Worm (Caenorhabditis elegans) whole organism, midembryonic: ENCODE data around the gene nsy-1.

Experiments
- T22C8.4 ChIP-seq: fragments of 200-800 bp; sonication (Bioruptor generic); IDR thresholded peaks from 2 replicates; pipeline ENCODE4 v1.3.6; 2022; ENCODE audit warnings: missing genetic modification characterization, missing compliant biosample characterization
- cog-1 ChIP-seq: sonication (generic microtip); optimal IDR thresholded peaks from 2 replicates; lab custom pipeline; 2016; ENCODE audit warnings: missing genetic modification characterization, missing compliant biosample characterization
- flt-1 ChIP-seq: fragments of 200-800 bp; sonication (Bioruptor generic); IDR thresholded peaks from 2 replicates; pipeline ENCODE4 v1.3.6; 2022; ENCODE audit warnings: missing genetic modification characterization, missing compliant biosample characterization
- klf-2 ChIP-seq: fragments of 200-800 bp; sonication (Bioruptor generic); conservative IDR thresholded peaks from 2 replicates; pipeline ENCODE4 v1.3.6; 2022; ENCODE audit warnings: missing genetic modification reagents, missing genetic modification characterization, missing compliant biosample characterization
- med-1 ChIP-seq: sonication (generic microtip); optimal IDR thresholded peaks from 2 replicates; lab custom pipeline; 2017; ENCODE audit warnings: missing genetic modification characterization, mild to moderate bottlenecking, missing compliant biosample characterization, antibody characterized with exemption, missing genetic modification reagents; ENCODE audit not compliant: insufficient read depth
- ref-1 ChIP-seq: fragments of 200-800 bp; sonication (Bioruptor generic); conservative IDR thresholded peaks from 2 replicates; pipeline ENCODE4 v1.3.6; 2022; ENCODE audit warnings: missing genetic modification reagents, missing genetic modification characterization, missing compliant biosample characterization
- tab-1 ChIP-seq: fragments of 200-800 bp; sonication (Bioruptor generic); IDR thresholded peaks from 2 replicates; pipeline ENCODE4 v1.3.6; 2022; ENCODE audit warnings: missing genetic modification characterization, missing compliant biosample characterization
- ztf-23 ChIP-seq: fragments of 200-800 bp; sonication (Bioruptor generic); IDR thresholded peaks from 2 replicates; pipeline ENCODE4 v1.3.6; 2022; ENCODE audit warnings: missing genetic modification reagents, missing genetic modification characterization, missing compliant biosample characterization
- ztf-29 ChIP-seq: fragments of 200-800 bp; sonication (Bioruptor generic); IDR thresholded peaks from 2 replicates; pipeline ENCODE4 v1.3.6; 2022; ENCODE audit warnings: missing genetic modification reagents, missing genetic modification characterization, missing compliant biosample characterization

nsy-1 gene

DNA sequence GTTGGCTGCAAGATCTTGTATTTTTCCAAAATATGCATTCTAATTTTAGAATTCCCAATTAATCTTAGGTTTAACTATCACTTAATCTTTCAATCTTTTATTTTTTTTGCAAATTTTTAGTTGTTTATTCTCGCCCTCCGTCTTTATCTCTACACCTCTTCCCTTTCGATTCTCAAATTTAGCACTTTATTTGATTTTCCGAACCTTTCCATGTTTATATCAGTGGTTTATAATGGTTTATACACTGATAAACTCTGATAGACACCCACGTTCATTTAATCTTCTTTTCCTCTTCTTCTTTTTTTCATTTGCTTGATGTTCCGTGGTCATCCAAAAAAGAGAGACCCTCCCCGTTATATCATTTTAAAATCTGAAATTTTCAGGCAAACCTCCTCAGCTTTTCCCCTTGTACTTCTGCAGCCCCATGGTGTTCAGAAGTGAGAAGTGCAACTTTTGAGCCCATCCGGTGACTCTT is at the start of gene nsy-1, which contains the start of gene F59A6.13:
TSS of gene nsy-1 (plus strand) at position 377 of the 475 bp plus-strand sequence.
TSS of gene F59A6.13 (plus strand) at position 425 of the 475 bp plus-strand sequence.
- TF ChIP-seq tab-1 (GFP tag; lab: Robert Waterston, UW) (no peak), ztf-23 (GFP tag; lab: Robert Waterston, UW) (no peak), ref-1 (GFP tag; lab: Robert Waterston, UW) (no peak), klf-2 (no peak), T22C8.4 (no peak)

DNA sequence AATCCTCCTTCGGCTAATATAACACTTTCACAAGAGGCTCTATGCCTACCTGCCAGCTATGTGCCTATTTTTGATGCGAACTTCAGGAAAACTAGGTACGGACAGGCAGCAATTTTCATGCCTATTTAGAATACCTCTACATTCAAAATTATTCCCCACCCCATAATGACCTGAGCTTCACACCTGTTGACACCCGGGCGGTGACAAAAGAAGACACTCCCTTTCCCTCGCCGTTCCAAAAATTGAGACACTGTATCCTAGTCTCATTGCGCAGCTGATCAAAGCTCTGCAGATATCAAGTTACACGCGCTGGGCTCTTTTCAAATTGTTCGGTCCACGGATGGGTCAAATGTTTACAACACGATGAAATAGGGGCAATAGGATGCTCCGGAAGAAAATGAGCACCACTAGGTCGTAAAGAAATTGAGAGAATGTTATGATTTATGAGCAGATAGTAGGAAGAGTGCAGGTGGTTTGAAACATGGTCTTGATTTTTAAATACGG is 48.1 kb upstream of the nsy-1 start:
- no peak for TF ChIP-seq ztf-29
- TF ChIP-seq tab-1 (GFP tag; lab: Robert Waterston, UW), result no peak
- TF ChIP-seq flt-1 (GFP tag; lab: Robert Waterston, UW), result no peak
- no peak for TF ChIP-seq ztf-23 (GFP tag; lab: Robert Waterston, UW)
- TF ChIP-seq med-1 (GFP tag; lab: Kevin White, UChicago), result no peak
- no peak for TF ChIP-seq T22C8.4
- TF ChIP-seq klf-2, result no peak
- TF ChIP-seq cog-1 (tag; lab: Kevin White, UChicago), result no peak
- no peak for TF ChIP-seq ref-1 (GFP tag; lab: Robert Waterston, UW)

DNA sequence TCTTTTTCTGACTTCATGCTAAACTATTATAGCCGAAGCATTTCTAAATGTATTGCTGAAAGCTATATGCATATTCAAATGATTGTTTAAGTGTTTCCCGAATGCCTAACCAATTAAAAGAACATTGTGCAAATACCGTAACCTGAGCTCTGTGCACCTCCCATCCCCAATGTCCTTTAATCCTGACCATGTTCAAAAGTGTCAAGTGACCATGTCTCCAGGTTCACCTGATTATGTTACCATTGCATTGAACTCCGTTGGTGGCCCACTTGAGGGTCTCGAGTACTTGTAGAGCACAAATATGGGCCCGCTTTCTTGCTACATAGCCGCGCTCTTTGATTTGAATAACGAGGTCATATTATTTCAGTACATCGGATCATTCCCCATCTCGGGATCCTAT is 47.2 kb upstream of the nsy-1 start:
- TF ChIP-seq cog-1 (tag; lab: Kevin White, UChicago) (no peak), klf-2 (no peak), ztf-23 (GFP tag; lab: Robert Waterston, UW) (no peak), ztf-29 (no peak), tab-1 (GFP tag; lab: Robert Waterston, UW) (no peak), med-1 (GFP tag; lab: Kevin White, UChicago) (no peak), flt-1 (GFP tag; lab: Robert Waterston, UW) (no peak), T22C8.4 (no peak), ref-1 (GFP tag; lab: Robert Waterston, UW) (no peak)

DNA sequence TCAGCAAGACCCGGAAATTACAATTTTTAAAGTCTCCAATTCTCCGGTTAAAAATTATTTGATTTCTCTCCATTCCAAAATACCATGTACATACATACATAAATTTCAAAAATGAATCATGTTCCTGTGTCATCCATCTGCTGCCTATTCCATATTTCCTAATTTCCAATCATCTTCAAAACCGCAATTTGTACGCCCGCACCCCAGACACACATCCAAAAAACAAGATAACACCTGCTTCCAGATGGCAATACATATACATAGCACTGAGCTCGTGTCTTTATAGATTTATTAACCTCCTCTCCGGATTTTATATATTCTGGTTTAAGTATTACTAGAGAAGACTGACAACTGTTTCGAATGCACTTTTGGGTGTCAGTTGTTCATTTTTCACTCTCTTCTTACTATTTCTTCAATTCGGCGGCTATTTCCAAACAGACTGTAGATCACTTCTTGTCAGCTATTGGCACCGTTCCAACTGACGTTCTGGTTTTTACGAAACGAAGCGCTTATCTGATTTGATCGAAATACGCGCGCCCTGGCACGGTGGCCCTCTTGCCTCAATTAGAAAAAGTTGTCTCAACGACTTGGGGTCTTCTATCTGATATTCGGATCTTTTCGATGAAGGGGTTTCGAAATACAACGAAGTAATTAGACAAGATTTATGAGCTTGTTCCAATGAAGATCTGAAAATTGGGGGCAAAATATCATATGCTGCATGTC is 40.7 kb upstream of the nsy-1 start:
- TF ChIP-seq T22C8.4 (no peak), med-1 (GFP tag; lab: Kevin White, UChicago) (no peak), klf-2 (no peak), flt-1 (GFP tag; lab: Robert Waterston, UW) (no peak), ztf-23 (GFP tag; lab: Robert Waterston, UW) (no peak), ref-1 (GFP tag; lab: Robert Waterston, UW) (no peak), cog-1 (tag; lab: Kevin White, UChicago) (no peak), ztf-29 (no peak), tab-1 (GFP tag; lab: Robert Waterston, UW) (no peak)

DNA sequence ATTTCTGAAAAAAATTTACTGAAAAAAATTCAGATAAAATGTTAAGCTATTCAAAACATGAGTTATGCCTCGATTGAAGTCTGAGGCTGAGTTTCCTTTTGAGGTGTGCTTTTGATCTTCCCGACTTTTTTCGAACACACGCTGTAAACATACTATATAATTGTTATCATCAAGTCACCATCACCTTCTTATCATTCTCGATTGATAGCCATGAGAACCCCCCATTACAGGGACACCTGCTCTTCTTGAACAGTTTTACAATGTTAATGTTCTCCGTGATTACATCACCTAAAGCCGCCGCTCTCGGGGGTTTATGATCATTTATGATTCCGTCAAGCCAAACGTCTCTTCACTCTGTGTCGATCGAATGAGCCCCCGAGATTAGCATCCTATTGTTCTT is 38.4 kb upstream of the nsy-1 start:
- TF ChIP-seq ztf-29, result no peak
- no peak for TF ChIP-seq klf-2
- no peak for TF ChIP-seq cog-1 (tag; lab: Kevin White, UChicago)
- TF ChIP-seq tab-1 (GFP tag; lab: Robert Waterston, UW), result no peak

DNA sequence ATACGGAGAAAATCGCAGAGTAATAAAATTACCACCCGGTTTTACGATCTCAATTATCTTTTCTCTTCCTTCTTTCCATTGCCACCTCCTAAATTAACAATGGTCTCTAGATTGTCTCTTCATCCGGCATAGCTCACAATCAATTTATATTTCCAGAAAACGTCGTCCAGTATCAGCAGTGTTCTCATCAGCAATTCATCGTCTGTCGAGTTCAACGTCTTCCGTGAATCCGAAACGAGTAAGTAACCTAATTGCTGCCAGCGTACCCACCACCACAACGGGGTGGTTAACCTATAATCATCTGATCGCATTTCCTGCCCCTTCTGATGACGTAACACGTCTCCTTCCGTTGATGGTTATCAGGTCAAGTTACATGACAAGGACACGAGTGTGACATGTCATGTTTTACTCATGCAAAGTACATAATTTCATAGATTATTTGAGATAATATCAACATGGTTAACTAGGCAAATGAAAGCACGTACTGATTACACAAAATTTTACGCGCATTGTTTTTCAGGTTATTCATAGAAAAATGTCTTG is 36.5 kb upstream of the nsy-1 start:
- TF ChIP-seq ztf-23 (GFP tag; lab: Robert Waterston, UW), result no peak
- TF ChIP-seq klf-2, result no peak
- no peak for TF ChIP-seq T22C8.4
- TF ChIP-seq flt-1 (GFP tag; lab: Robert Waterston, UW), result no peak
- no peak for TF ChIP-seq cog-1 (tag; lab: Kevin White, UChicago)
- no peak for TF ChIP-seq ref-1 (GFP tag; lab: Robert Waterston, UW)
- no peak for TF ChIP-seq tab-1 (GFP tag; lab: Robert Waterston, UW)
- no peak for TF ChIP-seq med-1 (GFP tag; lab: Kevin White, UChicago)
- no peak for TF ChIP-seq ztf-29

DNA sequence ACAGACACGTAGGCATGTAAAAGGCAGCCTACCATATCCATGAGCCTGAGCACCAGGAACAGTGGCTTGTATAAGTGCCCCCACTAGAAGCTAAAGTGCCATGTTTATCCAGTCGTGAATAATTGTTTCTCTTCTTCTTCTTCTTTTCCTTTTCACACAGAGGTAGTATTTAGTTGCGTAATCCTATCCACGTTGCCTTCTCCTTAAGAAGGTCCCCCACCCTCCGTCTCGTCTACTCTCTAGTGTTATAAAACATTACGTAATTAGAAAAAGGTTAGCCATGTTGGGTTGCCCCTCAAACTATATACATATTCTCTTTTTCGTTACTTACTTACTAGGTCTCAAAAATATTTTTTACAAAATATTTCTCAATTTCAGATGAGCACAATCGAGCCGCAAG is 35.9 kb upstream of the nsy-1 start:
- TF ChIP-seq ref-1 (GFP tag; lab: Robert Waterston, UW) (no peak), flt-1 (GFP tag; lab: Robert Waterston, UW) (no peak), med-1 (GFP tag; lab: Kevin White, UChicago) (no peak), ztf-23 (GFP tag; lab: Robert Waterston, UW) (no peak)

DNA sequence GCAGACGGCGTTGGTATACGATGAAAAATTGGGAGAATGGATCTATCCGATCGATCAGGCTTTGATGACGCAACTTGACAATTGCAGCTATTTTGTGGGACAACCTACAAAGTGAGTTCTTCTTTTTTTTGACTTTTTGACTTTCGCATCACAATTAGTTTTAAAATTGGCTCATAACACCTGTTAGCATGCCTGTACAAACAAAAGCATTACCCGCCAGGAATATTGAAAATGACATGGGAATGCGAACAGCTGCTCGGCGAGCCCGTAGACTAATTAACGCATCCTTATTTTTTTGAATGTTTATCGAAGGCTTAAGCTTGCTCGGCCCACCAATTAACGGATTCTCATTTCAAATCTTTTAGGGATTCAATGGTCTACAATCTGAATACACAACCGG is 35.3 kb upstream of the nsy-1 start:
- no peak for TF ChIP-seq T22C8.4
- TF ChIP-seq flt-1 (GFP tag; lab: Robert Waterston, UW), result no peak
- TF ChIP-seq cog-1 (tag; lab: Kevin White, UChicago), result no peak
- no peak for TF ChIP-seq ref-1 (GFP tag; lab: Robert Waterston, UW)
- TF ChIP-seq ztf-29, result no peak
- no peak for TF ChIP-seq tab-1 (GFP tag; lab: Robert Waterston, UW)
- no peak for TF ChIP-seq med-1 (GFP tag; lab: Kevin White, UChicago)
- no peak for TF ChIP-seq klf-2
- TF ChIP-seq ztf-23 (GFP tag; lab: Robert Waterston, UW), result no peak

DNA sequence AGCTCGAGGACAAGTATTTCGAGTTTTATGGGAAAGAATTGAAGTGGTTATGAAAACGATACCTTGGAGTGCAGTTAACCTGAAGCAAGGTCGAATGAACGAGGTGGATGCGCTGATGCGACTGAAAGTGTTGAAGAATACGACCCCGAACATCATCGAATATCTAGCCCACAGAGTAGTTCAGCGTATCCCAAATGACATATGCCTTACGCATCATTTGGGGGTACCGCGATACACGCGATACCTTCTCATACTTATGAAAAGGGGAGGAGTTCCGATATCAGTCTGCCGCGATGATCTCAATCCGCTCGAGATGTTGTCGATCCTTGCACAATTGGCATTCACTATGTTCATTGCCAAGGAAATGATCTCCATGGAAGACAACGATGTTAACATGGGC is 32.8 kb upstream of the nsy-1 start, which contains the start of gene T27F7.12:
TSS of gene T27F7.12 (plus strand) at position 301 of the 400 bp plus-strand sequence.
- TF ChIP-seq ztf-23 (GFP tag; lab: Robert Waterston, UW), result no peak

DNA sequence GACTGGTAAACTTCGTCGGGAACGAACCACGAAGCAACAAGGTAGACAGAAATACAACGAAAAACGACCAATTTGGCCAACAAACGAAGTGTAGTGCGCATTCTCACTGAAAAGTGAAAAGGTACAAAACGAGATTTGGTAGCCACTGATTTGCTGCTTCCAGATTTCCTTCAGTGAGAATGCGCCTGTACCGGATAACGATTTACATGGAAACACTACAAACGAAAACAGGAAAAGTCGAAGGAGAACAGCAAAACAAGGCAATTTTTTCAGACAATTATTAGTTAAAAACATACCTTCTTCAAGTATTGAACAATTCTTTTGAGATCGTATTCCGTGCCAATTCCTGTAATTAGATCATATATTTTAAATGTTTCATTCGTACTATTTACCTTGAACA is 29.6 kb upstream of the nsy-1 start, which contains the start of gene pigb-1:
TSS of gene pigb-1 (minus strand) at position 101 of the 400 bp plus-strand sequence.
- no peak for TF ChIP-seq T22C8.4
- TF ChIP-seq klf-2, result no peak
- no peak for TF ChIP-seq med-1 (GFP tag; lab: Kevin White, UChicago)
- TF ChIP-seq flt-1 (GFP tag; lab: Robert Waterston, UW), result no peak
- TF ChIP-seq ref-1 (GFP tag; lab: Robert Waterston, UW), result no peak
- TF ChIP-seq tab-1 (GFP tag; lab: Robert Waterston, UW), result no peak
- TF ChIP-seq ztf-29, result no peak
- TF ChIP-seq cog-1 (tag; lab: Kevin White, UChicago), result no peak
- TF ChIP-seq ztf-23 (GFP tag; lab: Robert Waterston, UW), result no peak
